Fruit fly (Drosophila melanogaster) whole organism, prepupa: ENCODE data around the gene SP1029.
A peak's percentile ranks its signal among the peaks of the same experiment; 100 is the strongest.

Experiments
- Blimp-1 ChIP-seq: fragments of 200-800 bp; sonication (Bioruptor generic); optimal IDR thresholded peaks from 3 replicates; lab custom pipeline; 2017; ENCODE audit warnings: missing biosample characterization, missing genetic modification characterization, mild to moderate bottlenecking, moderate library complexity, missing genetic modification reagents
- CG10631 ChIP-seq: fragments of 200-800 bp; sonication (Bioruptor generic); optimal IDR thresholded peaks from 2 replicates; lab custom pipeline; 2016; ENCODE audit warnings: missing biosample characterization, missing genetic modification characterization
- CG10669 ChIP-seq: fragments of 200-800 bp; sonication (Bioruptor generic); optimal IDR thresholded peaks from 3 replicates; lab custom pipeline; 2018; ENCODE audit warnings: missing biosample characterization, mild to moderate bottlenecking, missing genetic modification characterization, moderate library complexity
- CG11762 ChIP-seq: fragments of 200-800 bp; sonication (Bioruptor generic); optimal IDR thresholded peaks from 3 replicates; lab custom pipeline; 2016; ENCODE audit warnings: missing biosample characterization, missing genetic modification characterization; ENCODE audit not compliant: insufficient read depth
- CG11902 ChIP-seq: fragments of 200-800 bp; sonication (Bioruptor generic); optimal IDR thresholded peaks from 3 replicates; lab custom pipeline; 2016; ENCODE audit warnings: missing biosample characterization, missing genetic modification characterization
- CG15336 ChIP-seq: fragments of 200-800 bp; sonication (Bioruptor generic); IDR thresholded peaks from 2 replicates; pipeline ENCODE4 v1.3.6; 2022; ENCODE audit warnings: missing biosample characterization, missing genetic modification characterization
- CG1621 ChIP-seq: fragments of 200-800 bp; sonication (Bioruptor generic); optimal IDR thresholded peaks from 3 replicates; lab custom pipeline; 2018; ENCODE audit warnings: missing biosample characterization, mild to moderate bottlenecking, missing genetic modification characterization
- CG16779 ChIP-seq: fragments of 200-800 bp; sonication (Bioruptor generic); optimal IDR thresholded peaks from 3 replicates; lab custom pipeline; 2017; ENCODE audit warnings: missing biosample characterization, mild to moderate bottlenecking, missing genetic modification characterization
- CG31627 ChIP-seq: fragments of 200-800 bp; sonication (Bioruptor generic); optimal IDR thresholded peaks from 3 replicates; lab custom pipeline; 2016; ENCODE audit warnings: missing biosample characterization, missing genetic modification characterization
- CG32006 ChIP-seq: fragments of 200-800 bp; sonication (Bioruptor generic); optimal IDR thresholded peaks from 3 replicates; lab custom pipeline; 2017; ENCODE audit warnings: missing biosample characterization, mild to moderate bottlenecking, missing genetic modification characterization
- CG34406 ChIP-seq: fragments of 200-800 bp; sonication (Bioruptor generic); optimal IDR thresholded peaks from 3 replicates; lab custom pipeline; 2016; ENCODE audit warnings: missing biosample characterization, missing genetic modification characterization
- CG3919 ChIP-seq: fragments of 200-800 bp; sonication (Bioruptor generic); optimal IDR thresholded peaks from 3 replicates; lab custom pipeline; 2016; ENCODE audit warnings: missing biosample characterization, missing genetic modification characterization
- CG4318 ChIP-seq: fragments of 200-800 bp; sonication (Bioruptor generic); optimal IDR thresholded peaks from 3 replicates; lab custom pipeline; 2017; ENCODE audit warnings: missing biosample characterization, mild to moderate bottlenecking, missing genetic modification characterization
- CG6163 ChIP-seq: fragments of 200-800 bp; sonication (Bioruptor generic); IDR thresholded peaks from 3 replicates; pipeline ENCODE4 v1.3.6; 2022; ENCODE audit warnings: missing biosample characterization, missing genetic modification characterization
- CG6276 ChIP-seq: fragments of 200-800 bp; sonication (Bioruptor generic); optimal IDR thresholded peaks from 2 replicates; lab custom pipeline; 2017; ENCODE audit warnings: missing biosample characterization, mild to moderate bottlenecking, missing genetic modification characterization
- CG6792 ChIP-seq: fragments of 200-800 bp; sonication (Bioruptor generic); optimal IDR thresholded peaks from 3 replicates; lab custom pipeline; 2016; ENCODE audit warnings: missing biosample characterization, missing genetic modification characterization
- CG6808 ChIP-seq: fragments of 200-800 bp; sonication (Bioruptor generic); optimal IDR thresholded peaks from 3 replicates; lab custom pipeline; 2017; ENCODE audit warnings: missing biosample characterization, missing genetic modification characterization, mild to moderate bottlenecking, moderate library complexity, missing genetic modification reagents
- CG6854 ChIP-seq: fragments of 200-800 bp; sonication (Bioruptor generic); optimal IDR thresholded peaks from 2 replicates; lab custom pipeline; 2017; ENCODE audit warnings: missing biosample characterization, mild to moderate bottlenecking, missing genetic modification characterization
- CG7368 ChIP-seq: fragments of 200-800 bp; sonication (Bioruptor generic); optimal IDR thresholded peaks from 3 replicates; lab custom pipeline; 2016; ENCODE audit warnings: missing biosample characterization, missing genetic modification characterization
- CG9139 ChIP-seq: fragments of 200-800 bp; sonication (Bioruptor generic); optimal IDR thresholded peaks from 3 replicates; lab custom pipeline; 2017; ENCODE audit warnings: missing biosample characterization, mild to moderate bottlenecking, missing genetic modification characterization
- Eip75B ChIP-seq: fragments of 200-800 bp; sonication (Bioruptor generic); optimal IDR thresholded peaks from 3 replicates; lab custom pipeline; 2016; ENCODE audit warnings: missing biosample characterization, missing genetic modification characterization
- Eip93F ChIP-seq: fragments of 200-800 bp; sonication (Bioruptor generic); optimal IDR thresholded peaks from 2 replicates; lab custom pipeline; 2016; ENCODE audit warnings: missing biosample characterization, mild to moderate bottlenecking, missing genetic modification characterization
- Ets96B ChIP-seq: fragments of 200-800 bp; optimal IDR thresholded peaks from 2 replicates; lab custom pipeline; 2019; ENCODE audit warnings: missing biosample characterization, mild to moderate bottlenecking, missing genetic modification characterization, moderate library complexity
- Gug ChIP-seq: fragments of 200-800 bp; sonication (Bioruptor generic); IDR thresholded peaks from 2 replicates; pipeline ENCODE4 v1.3.6; 2022; ENCODE audit warnings: missing biosample characterization, missing genetic modification characterization
- Hr38 ChIP-seq: sonication (Bioruptor generic); optimal IDR thresholded peaks from 2 replicates; lab custom pipeline; 2016; ENCODE audit warnings: missing biosample characterization, missing genetic modification characterization
- Hr39 ChIP-seq: fragments of 200-800 bp; sonication (Bioruptor generic); optimal IDR thresholded peaks from 2 replicates; lab custom pipeline; 2016; ENCODE audit warnings: missing biosample characterization, missing genetic modification characterization
- Hr4 ChIP-seq: fragments of 200-800 bp; sonication (Bioruptor generic); optimal IDR thresholded peaks from 3 replicates; lab custom pipeline; 2016; ENCODE audit warnings: missing biosample characterization, missing genetic modification characterization
- Lpt ChIP-seq: fragments of 200-800 bp; sonication (Bioruptor generic); optimal IDR thresholded peaks from 3 replicates; lab custom pipeline; 2016; ENCODE audit warnings: missing biosample characterization, missing genetic modification characterization
- Met ChIP-seq: fragments of 200-800 bp; sonication (Bioruptor generic); optimal IDR thresholded peaks from 3 replicates; lab custom pipeline; 2016; ENCODE audit warnings: missing biosample characterization, missing genetic modification characterization
- OdsH ChIP-seq: fragments of 200-800 bp; sonication (Bioruptor generic); optimal IDR thresholded peaks from 3 replicates; lab custom pipeline; 2016; ENCODE audit warnings: missing biosample characterization, missing genetic modification characterization
- Smox ChIP-seq: fragments of 200-800 bp; sonication (Bioruptor generic); optimal IDR thresholded peaks from 3 replicates; lab custom pipeline; 2016; ENCODE audit warnings: missing biosample characterization, missing genetic modification characterization
- Sox102F ChIP-seq: fragments of 200-800 bp; sonication (Bioruptor generic); optimal IDR thresholded peaks from 2 replicates; lab custom pipeline; 2016; ENCODE audit warnings: missing biosample characterization, mild to moderate bottlenecking, missing genetic modification characterization
- Sox14 ChIP-seq: fragments of 200-800 bp; sonication (Bioruptor generic); optimal IDR thresholded peaks from 3 replicates; lab custom pipeline; 2016; ENCODE audit warnings: missing biosample characterization, missing genetic modification characterization
- achi ChIP-seq: fragments of 200-800 bp; sonication (Bioruptor generic); optimal IDR thresholded peaks from 3 replicates; lab custom pipeline; 2016; ENCODE audit warnings: missing biosample characterization, missing genetic modification characterization
- acj6 ChIP-seq: fragments of 200-800 bp; sonication (Bioruptor generic); optimal IDR thresholded peaks from 3 replicates; lab custom pipeline; 2016; ENCODE audit warnings: missing biosample characterization, missing genetic modification characterization
- dac ChIP-seq: fragments of 200-800 bp; sonication (Bioruptor generic); optimal IDR thresholded peaks from 2 replicates; lab custom pipeline; 2017; ENCODE audit warnings: missing biosample characterization, mild to moderate bottlenecking, missing genetic modification characterization
- dsx ChIP-seq: fragments of 200-800 bp; optimal IDR thresholded peaks from 3 replicates; lab custom pipeline; 2019; ENCODE audit warnings: missing biosample characterization, mild to moderate bottlenecking, missing genetic modification characterization, moderate library complexity; ENCODE audit not compliant: poor library complexity, severe bottlenecking
- eg ChIP-seq: fragments of 200-800 bp; sonication (Bioruptor generic); IDR thresholded peaks from 3 replicates; pipeline ENCODE4 v1.3.6; 2022; ENCODE audit warnings: missing biosample characterization, missing genetic modification characterization
- esn ChIP-seq: fragments of 200-800 bp; sonication (Bioruptor generic); optimal IDR thresholded peaks from 2 replicates; lab custom pipeline; 2016; ENCODE audit warnings: missing biosample characterization, mild to moderate bottlenecking, missing genetic modification characterization, moderate library complexity
- fd59A ChIP-seq: fragments of 200-800 bp; sonication (Bioruptor generic); optimal IDR thresholded peaks from 2 replicates; lab custom pipeline; 2017; ENCODE audit warnings: missing biosample characterization, mild to moderate bottlenecking, missing genetic modification characterization, missing genetic modification reagents
- fd85E ChIP-seq: fragments of 200-800 bp; sonication (Bioruptor generic); optimal IDR thresholded peaks from 3 replicates; lab custom pipeline; 2016; ENCODE audit warnings: missing biosample characterization, missing genetic modification characterization
- fkh ChIP-seq: fragments of 200-800 bp; sonication (Bioruptor generic); optimal IDR thresholded peaks from 3 replicates; lab custom pipeline; 2017; ENCODE audit warnings: missing biosample characterization, mild to moderate bottlenecking, missing genetic modification characterization, moderate library complexity
- lz ChIP-seq: fragments of 200-800 bp; sonication (Bioruptor generic); optimal IDR thresholded peaks from 3 replicates; lab custom pipeline; 2016; ENCODE audit warnings: missing biosample characterization, missing genetic modification characterization
- net ChIP-seq: fragments of 200-800 bp; sonication (Bioruptor generic); optimal IDR thresholded peaks from 3 replicates; lab custom pipeline; 2016; ENCODE audit warnings: missing biosample characterization, missing genetic modification characterization
- pdm3 ChIP-seq: fragments of 200-800 bp; sonication (Bioruptor generic); optimal IDR thresholded peaks from 3 replicates; lab custom pipeline; 2016; ENCODE audit warnings: missing biosample characterization, missing genetic modification characterization
- salr ChIP-seq, 2 experiments: fragments of 200-800 bp; sonication (Bioruptor generic); optimal IDR thresholded peaks; 3 replicates each; lab custom pipeline; 2016 to 2018; ENCODE audit warnings: missing biosample characterization in 2 of 2, missing genetic modification characterization in 2 of 2, mild to moderate bottlenecking in 1 of 2
- spab ChIP-seq: fragments of 200-800 bp; sonication (Bioruptor generic); optimal IDR thresholded peaks from 2 replicates; lab custom pipeline; 2017; ENCODE audit warnings: missing biosample characterization, mild to moderate bottlenecking, missing genetic modification characterization, missing genetic modification reagents
- ss ChIP-seq, 2 experiments: fragments of 200-800 bp; sonication (Bioruptor generic); optimal IDR thresholded peaks; 2 replicates in 1 of 2; 3 replicates in 1 of 2; lab custom pipeline; 2017 to 2018; ENCODE audit warnings: mild to moderate bottlenecking in 2 of 2, missing biosample characterization in 2 of 2, missing genetic modification characterization in 2 of 2, moderate library complexity in 1 of 2
- svp ChIP-seq: fragments of 200-800 bp; sonication (Bioruptor generic); peaks from one replicate; lab custom pipeline; 2016; ENCODE audit warnings: missing biosample characterization, missing genetic modification characterization
- topi ChIP-seq: fragments of 200-800 bp; sonication (Bioruptor generic); optimal IDR thresholded peaks from 3 replicates; lab custom pipeline; 2016; ENCODE audit warnings: missing biosample characterization, missing genetic modification characterization
- vri ChIP-seq: fragments of 200-800 bp; sonication (Bioruptor generic); optimal IDR thresholded peaks from 3 replicates; lab custom pipeline; 2016; ENCODE audit warnings: missing biosample characterization, mild to moderate bottlenecking, missing genetic modification characterization

SP1029 gene

DNA sequence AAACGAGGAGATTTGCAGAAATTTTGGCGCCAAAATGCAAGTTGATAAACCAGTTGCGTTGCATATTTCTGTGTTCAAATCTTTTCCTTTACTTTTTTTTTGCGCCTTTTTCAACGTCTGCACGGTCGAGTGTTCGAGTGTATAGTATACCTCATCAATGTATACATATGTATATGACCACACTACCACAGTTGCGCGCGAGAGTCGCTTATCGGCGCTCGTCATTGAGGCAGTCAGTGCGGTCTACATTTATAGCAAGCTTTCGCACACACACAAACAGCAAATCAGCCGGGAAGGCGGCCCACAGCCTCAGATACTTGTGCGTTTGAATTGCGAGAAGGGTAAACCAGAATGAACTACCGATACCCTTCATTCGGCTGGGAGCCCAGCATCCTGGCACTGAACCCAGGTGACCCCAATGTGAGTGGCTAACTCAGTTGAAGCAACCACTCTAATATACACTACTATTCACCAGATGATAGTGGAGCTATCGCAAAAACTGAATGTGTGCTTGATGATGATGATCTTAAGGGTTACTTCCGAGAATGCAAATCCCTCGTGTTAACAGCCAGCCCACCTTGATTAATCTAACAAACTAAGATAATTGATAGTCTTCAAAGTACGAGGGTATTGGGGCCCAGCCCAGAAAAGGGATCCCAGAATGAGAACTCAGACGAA, 32.8 kb upstream of the SP1029 start:
- TF ChIP-seq dac (GFP tag; lab: Kevin White, UChicago) (no peak), pdm3 (GFP tag; lab: Kevin White, UChicago) (no peak), net (GFP tag; lab: Kevin White, UChicago) (no peak), CG3919 (GFP tag; lab: Kevin White, UChicago) (peak; percentile 13), dsx (GFP tag; lab: Kevin White, UChicago) (peak; percentile 34), CG7368 (GFP tag; lab: Kevin White, UChicago) (no peak), CG34406 (GFP tag; lab: Kevin White, UChicago) (no peak), CG6276 (GFP tag; lab: Kevin White, UChicago) (no peak), Smox (GFP tag; lab: Kevin White, UChicago) (peak; percentile 48), Ets96B (peak; percentile 34), CG6854 (GFP tag; lab: Kevin White, UChicago) (peak; percentile 33), Lpt (GFP tag; lab: Kevin White, UChicago) (no peak), CG6792 (peak; percentile 33), CG31627 (GFP tag; lab: Kevin White, UChicago) (peak; percentile 47), Sox14 (GFP tag; lab: Kevin White, UChicago) (peak; percentile 46), Hr39 (GFP tag; lab: Kevin White, UChicago) (peak; percentile 36), acj6 (GFP tag; lab: Kevin White, UChicago) (peak; percentile 8), CG10631 (peak; percentile 48), achi (no peak), fd85E (no peak), Sox102F (peak; percentile 25), Hr38 (no peak), eg (GFP tag; lab: Robert Waterston, UW) (no peak), ss (GFP tag; optimal IDR thresholded peaks at IDR 0.05; lab: Kevin White, UChicago) (peak in 1 of 2 experiments; percentile 48), CG11762 (GFP tag; lab: Kevin White, UChicago) (no peak), esn (GFP tag; lab: Kevin White, UChicago) (peak; percentile 53), CG32006 (GFP tag; lab: Kevin White, UChicago) (no peak), CG6808 (GFP tag; lab: Kevin White, UChicago) (peak; percentile 35), Met (GFP tag; lab: Kevin White, UChicago) (peak; percentile 42), Blimp-1 (GFP tag; lab: Kevin White, UChicago) (no peak), OdsH (GFP tag; lab: Kevin White, UChicago) (peak; percentile 16), salr (GFP tag; optimal IDR thresholded peaks at IDR 0.05; lab: Kevin White, UChicago) (peak in 1 of 2 experiments; percentile 0), CG4318 (GFP tag; lab: Kevin White, UChicago) (no peak), fd59A (GFP tag; lab: Kevin White, UChicago) (no peak), CG10669 (GFP tag; lab: Kevin White, UChicago) (no peak), vri (GFP tag; lab: Kevin White, UChicago) (peak; percentile 62), Eip93F (GFP tag; lab: Kevin White, UChicago) (no peak), svp (GFP tag; lab: Kevin White, UChicago) (peak; percentile 81), Eip75B (GFP tag; lab: Kevin White, UChicago) (peak; percentile 8), Hr4 (GFP tag; lab: Kevin White, UChicago) (no peak), CG11902 (no peak), CG16779 (tag; lab: Kevin White, UChicago) (no peak), fkh (GFP tag; lab: Kevin White, UChicago) (no peak), CG6163 (no peak), topi (peak; percentile 52), spab (GFP tag; lab: Kevin White, UChicago) (peak; percentile 11), lz (peak; percentile 50), Gug (GFP tag; lab: Robert Waterston, UW) (no peak), CG9139 (GFP tag; lab: Kevin White, UChicago) (no peak), CG15336 (GFP tag; lab: Robert Waterston, UW) (no peak), CG1621 (tag; lab: Kevin White, UChicago) (no peak)
